Fruit fly (Drosophila melanogaster) whole organism, embryonic: Measurements from ENCODE around the gene Enoph.

Source experiments
- Adf1 ChIP-seq: fragments of 200-800 bp; sonication (Bioruptor generic); IDR thresholded peaks from 2 replicates; pipeline ENCODE4 v1.3.6; 2022; ENCODE audit warnings: missing biosample characterization, missing genetic modification characterization
- Blimp-1 ChIP-seq: fragments of 200-800 bp; sonication (Bioruptor generic); optimal IDR thresholded peaks from 3 replicates; lab custom pipeline; 2018; ENCODE audit warnings: missing biosample characterization, missing genetic modification characterization, mild to moderate bottlenecking, moderate library complexity, missing genetic modification reagents
- CG11093 ChIP-seq: fragments of 200-800 bp; sonication (Bioruptor generic); IDR thresholded peaks from 3 replicates; pipeline ENCODE4 v1.3.6; 2022; ENCODE audit warnings: missing biosample characterization, missing genetic modification characterization
- CG11504 ChIP-seq: fragments of 200-800 bp; sonication (Bioruptor generic); optimal IDR thresholded peaks from 3 replicates; lab custom pipeline; 2019; ENCODE audit warnings: missing biosample characterization, mild to moderate bottlenecking, missing genetic modification characterization, moderate library complexity
- CG12071 ChIP-seq: fragments of 200-800 bp; sonication (Bioruptor generic); optimal IDR thresholded peaks from 3 replicates; lab custom pipeline; 2018; ENCODE audit warnings: missing biosample characterization, mild to moderate bottlenecking, missing genetic modification characterization
- CG12104 ChIP-seq: fragments of 200-800 bp; sonication (Bioruptor generic); optimal IDR thresholded peaks from 3 replicates; lab custom pipeline; 2016; ENCODE audit warnings: missing biosample characterization, missing genetic modification characterization
- CG12236 ChIP-seq: fragments of 200-800 bp; sonication (Bioruptor generic); optimal IDR thresholded peaks from 2 replicates; lab custom pipeline; 2016; ENCODE audit warnings: missing biosample characterization, missing genetic modification characterization
- CG13287 ChIP-seq: fragments of 200-800 bp; sonication (Bioruptor generic); IDR thresholded peaks from 2 replicates; pipeline ENCODE4 v1.3.6; 2022; ENCODE audit warnings: missing biosample characterization, missing genetic modification characterization; ENCODE audit not compliant: partially characterized antibody
- CG13424 ChIP-seq: fragments of 200-800 bp; sonication (Bioruptor generic); optimal IDR thresholded peaks from 2 replicates; lab custom pipeline; 2019; ENCODE audit warnings: missing biosample characterization, mild to moderate bottlenecking, missing genetic modification characterization, moderate library complexity
- CG1529 ChIP-seq: fragments of 200-800 bp; sonication (Bioruptor generic); optimal IDR thresholded peaks from 3 replicates; lab custom pipeline; 2018; ENCODE audit warnings: missing biosample characterization, missing genetic modification characterization
- CG17385 ChIP-seq: fragments of 200-800 bp; sonication (Bioruptor generic); optimal IDR thresholded peaks from 3 replicates; lab custom pipeline; 2018; ENCODE audit warnings: missing biosample characterization, mild to moderate bottlenecking, missing genetic modification characterization
- CG17568 ChIP-seq: fragments of 200-800 bp; sonication (Bioruptor generic); optimal IDR thresholded peaks from 2 replicates; lab custom pipeline; 2018; ENCODE audit warnings: missing biosample characterization, mild to moderate bottlenecking, missing genetic modification characterization, moderate library complexity
- CG17612 ChIP-seq: fragments of 200-800 bp; sonication (Bioruptor generic); IDR thresholded peaks from 2 replicates; pipeline ENCODE4 v1.3.6; 2022; ENCODE audit warnings: missing biosample characterization, missing genetic modification characterization
- CG18011 ChIP-seq: fragments of 200-800 bp; sonication (Bioruptor generic); optimal IDR thresholded peaks from 2 replicates; lab custom pipeline; 2017; ENCODE audit warnings: missing biosample characterization, missing genetic modification characterization, mild to moderate bottlenecking, moderate library complexity, missing genotype
- CG31224 ChIP-seq: fragments of 200-800 bp; sonication (Bioruptor generic); IDR thresholded peaks from 2 replicates; pipeline ENCODE4 v1.3.6; 2022; ENCODE audit warnings: missing biosample characterization, missing genetic modification characterization
- CG3838 ChIP-seq: fragments of 200-800 bp; sonication (Bioruptor generic); optimal IDR thresholded peaks from 3 replicates; lab custom pipeline; 2016; ENCODE audit warnings: missing biosample characterization, missing genetic modification characterization
- CG6791 ChIP-seq: fragments of 200-800 bp; sonication (Bioruptor generic); IDR thresholded peaks from 3 replicates; pipeline ENCODE4 v1.3.6; 2022; ENCODE audit warnings: missing biosample characterization, missing genetic modification characterization; ENCODE audit not compliant: partially characterized antibody
- CG7271 ChIP-seq: fragments of 200-800 bp; sonication (Bioruptor generic); optimal IDR thresholded peaks from 2 replicates; lab custom pipeline; 2018; ENCODE audit warnings: missing biosample characterization, mild to moderate bottlenecking, missing genetic modification characterization, moderate library complexity
- CG8290 ChIP-seq, 3 experiments: fragments of 200-800 bp; sonication (Bioruptor generic); optimal IDR thresholded peaks; 2 replicates each; lab custom pipeline; 2016 to 2019; ENCODE audit warnings: missing biosample characterization in 3 of 3, missing genetic modification characterization in 3 of 3, mild to moderate bottlenecking in 2 of 3, moderate library complexity in 1 of 3
- CG8478 ChIP-seq: fragments of >200 bp; optimal IDR thresholded peaks from 2 replicates; lab custom pipeline; 2018
- CrebB ChIP-seq: fragments of 200-800 bp; sonication (Bioruptor generic); optimal IDR thresholded peaks from 3 replicates; lab custom pipeline; 2018; ENCODE audit warnings: missing biosample characterization, mild to moderate bottlenecking, missing genetic modification characterization
- Eip74EF ChIP-seq, 2 experiments: fragments of 200-800 bp in 1 of 2; fragments of >200 bp in 1 of 2; sonication (Bioruptor generic) in 1 of 2; optimal IDR thresholded peaks; 2 replicates each; lab custom pipeline; 2017 to 2019; ENCODE audit warnings: missing biosample characterization in 2 of 2, missing genetic modification characterization in 2 of 2, mild to moderate bottlenecking in 1 of 2, moderate library complexity in 1 of 2
- Fer2 ChIP-seq: fragments of 200-800 bp; sonication (Bioruptor generic); optimal IDR thresholded peaks from 2 replicates; lab custom pipeline; 2018; ENCODE audit warnings: missing biosample characterization, mild to moderate bottlenecking, missing genetic modification characterization, moderate library complexity
- Fer3 ChIP-seq: fragments of 200-800 bp; sonication (Bioruptor generic); optimal IDR thresholded peaks from 2 replicates; lab custom pipeline; 2018; ENCODE audit warnings: missing biosample characterization, mild to moderate bottlenecking, missing genetic modification characterization, moderate library complexity
- Med ChIP-seq: fragments of 200-800 bp; sonication (Bioruptor generic); peaks from one replicate; lab custom pipeline; 2016; ENCODE audit warnings: missing biosample characterization, missing genetic modification characterization, mild to moderate bottlenecking, inconsistent platforms, moderate library complexity
- NFAT ChIP-seq: fragments of 200-800 bp; sonication (Bioruptor generic); IDR thresholded peaks from 2 replicates; pipeline ENCODE4 v1.3.6; 2022; ENCODE audit warnings: missing biosample characterization, missing genetic modification characterization
- Oaz ChIP-seq: fragments of 200-800 bp; sonication (Bioruptor generic); IDR thresholded peaks from 2 replicates; pipeline ENCODE4 v1.3.6; 2022; ENCODE audit warnings: missing biosample characterization, missing genetic modification characterization
- Oli ChIP-seq: fragments of 200-800 bp; sonication (Bioruptor generic); optimal IDR thresholded peaks from 2 replicates; lab custom pipeline; 2018; ENCODE audit warnings: missing biosample characterization, mild to moderate bottlenecking, missing genetic modification characterization, moderate library complexity
- PHDP ChIP-seq: fragments of 200-800 bp; sonication (Bioruptor generic); optimal IDR thresholded peaks from 3 replicates; lab custom pipeline; 2018; ENCODE audit warnings: missing biosample characterization, mild to moderate bottlenecking, missing genetic modification characterization, moderate library complexity
- Sin3A ChIP-seq: fragments of >200 bp; optimal IDR thresholded peaks from 2 replicates; lab custom pipeline; 2018
- Sox100B ChIP-seq: fragments of 200-800 bp; sonication (Bioruptor generic); optimal IDR thresholded peaks from 3 replicates; lab custom pipeline; 2018; ENCODE audit warnings: missing biosample characterization, mild to moderate bottlenecking, missing genetic modification characterization
- TFAM ChIP-seq: fragments of 200-800 bp; sonication (Bioruptor generic); optimal IDR thresholded peaks from 2 replicates; lab custom pipeline; 2017; ENCODE audit warnings: missing biosample characterization, missing genetic modification characterization, inconsistent platforms
- amos ChIP-seq: fragments of 200-800 bp; sonication (Bioruptor generic); IDR thresholded peaks from 2 replicates; pipeline ENCODE4 v1.3.6; 2022; ENCODE audit warnings: missing biosample characterization, missing genetic modification characterization; ENCODE audit not compliant: partially characterized antibody
- crol ChIP-seq: fragments of 200-800 bp; sonication (Bioruptor generic); IDR thresholded peaks from 2 replicates; pipeline ENCODE4 v1.3.6; 2022; ENCODE audit warnings: missing biosample characterization, missing genetic modification characterization
- dmrt11E ChIP-seq: fragments of 200-800 bp; sonication (Bioruptor generic); optimal IDR thresholded peaks from 3 replicates; lab custom pipeline; 2018; ENCODE audit warnings: missing biosample characterization, mild to moderate bottlenecking, missing genetic modification characterization, moderate library complexity
- fd3F ChIP-seq: fragments of 200-800 bp; sonication (Bioruptor generic); optimal IDR thresholded peaks from 2 replicates; lab custom pipeline; 2018; ENCODE audit warnings: missing biosample characterization, mild to moderate bottlenecking, missing genetic modification characterization, moderate library complexity
- grau ChIP-seq: fragments of 200-800 bp; optimal IDR thresholded peaks from 3 replicates; lab custom pipeline; 2019; ENCODE audit warnings: missing biosample characterization, mild to moderate bottlenecking, missing genetic modification characterization, moderate library complexity
- h ChIP-seq: fragments of >200 bp; optimal IDR thresholded peaks from 2 replicates; lab custom pipeline; 2017
- hbn ChIP-seq: fragments of 200-800 bp; sonication (Bioruptor generic); IDR thresholded peaks from 2 replicates; pipeline ENCODE4 v1.3.6; 2022; ENCODE audit warnings: missing biosample characterization, missing genetic modification characterization; ENCODE audit not compliant: partially characterized antibody
- hkb ChIP-seq, 2 experiments: fragments of 200-800 bp in 1 of 2; fragments of >200 bp in 1 of 2; sonication (Bioruptor generic) in 1 of 2; IDR thresholded peaks in 1 of 2; optimal IDR thresholded peaks in 1 of 2; 2 replicates each; pipeline versions ENCODE4 v1.3.6 to Lab custom; 2017 to 2022; ENCODE audit warnings: missing biosample characterization in 1 of 2, missing genetic modification characterization in 1 of 2
- hth ChIP-seq: fragments of >200 bp; optimal IDR thresholded peaks from 2 replicates; lab custom pipeline; 2017; ENCODE audit warnings: inconsistent platforms
- kah ChIP-seq: fragments of 200-800 bp; sonication (Bioruptor generic); optimal IDR thresholded peaks from 2 replicates; lab custom pipeline; 2018; ENCODE audit warnings: missing biosample characterization, mild to moderate bottlenecking, missing genetic modification characterization
- sim ChIP-seq: fragments of 200-800 bp; sonication (Bioruptor generic); IDR thresholded peaks from 2 replicates; pipeline ENCODE4 v1.3.6; 2022; ENCODE audit warnings: missing biosample characterization, missing genetic modification characterization
- sisA ChIP-seq: fragments of 200-800 bp; sonication (Bioruptor generic); IDR thresholded peaks from 2 replicates; pipeline ENCODE4 v1.3.6; 2022; ENCODE audit warnings: missing biosample characterization, missing genetic modification characterization
- slbo ChIP-seq: fragments of 200-800 bp; sonication (Bioruptor generic); IDR thresholded peaks from 2 replicates; pipeline ENCODE4 v1.3.6; 2022; ENCODE audit warnings: missing biosample characterization, missing genetic modification characterization
- so ChIP-seq: fragments of 200-800 bp; sonication (Bioruptor generic); IDR thresholded peaks from 3 replicates; pipeline ENCODE4 v1.3.6; 2022; ENCODE audit warnings: missing biosample characterization, missing genetic modification characterization
- ssp ChIP-seq: fragments of 200-800 bp; sonication (Bioruptor generic); IDR thresholded peaks from 2 replicates; pipeline ENCODE4 v1.3.6; 2022; ENCODE audit warnings: missing biosample characterization, missing genetic modification characterization
- wdn ChIP-seq: fragments of 200-800 bp; sonication (Bioruptor generic); IDR thresholded peaks from 2 replicates; pipeline ENCODE4 v1.3.6; 2022; ENCODE audit warnings: missing biosample characterization, missing genetic modification characterization
- zfh1 ChIP-seq: fragments of 200-800 bp; sonication (Bioruptor generic); IDR thresholded peaks from 3 replicates; pipeline ENCODE4 v1.3.6; 2022; ENCODE audit warnings: missing biosample characterization, missing genetic modification characterization

Enoph gene

DNA sequence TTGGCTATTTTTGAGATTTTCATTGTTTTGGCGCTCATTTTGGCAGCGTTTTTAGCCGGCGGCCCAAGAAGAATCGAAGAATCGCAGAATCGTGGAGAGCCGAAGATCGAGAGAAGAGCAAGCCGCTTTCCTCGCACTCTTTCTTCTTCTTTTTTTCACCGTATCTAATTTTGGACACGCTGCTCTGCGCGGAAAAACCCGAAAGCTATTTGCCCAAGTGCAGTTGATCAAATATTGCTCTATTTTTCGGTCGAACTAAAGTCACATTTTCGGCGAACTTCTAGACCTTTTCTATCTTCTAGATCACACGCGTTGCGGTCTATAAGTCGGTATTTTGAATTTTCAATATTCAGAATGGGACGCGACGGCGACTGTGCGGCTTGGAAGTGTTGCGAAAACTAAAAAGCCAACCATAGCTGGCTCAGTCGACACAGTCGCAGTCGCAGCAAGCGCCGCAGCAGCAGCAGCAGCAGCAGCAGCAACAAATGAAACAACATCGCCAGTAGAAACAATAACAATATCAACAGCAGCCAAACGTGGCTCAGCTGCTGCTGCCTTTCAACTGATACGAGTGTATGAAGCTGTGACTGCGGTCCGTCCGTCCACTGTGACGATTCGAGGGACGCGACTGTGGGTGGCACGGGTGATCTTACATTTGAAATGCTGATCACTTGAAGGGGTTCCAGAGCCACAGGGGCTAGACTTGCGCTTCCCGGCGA, 30.6 kb upstream of the Enoph start (continued):
- TF ChIP-seq hth (lab: Kevin White, UChicago) (no peak), grau (tag; lab: Kevin White, UChicago) (no peak), fd3F (no peak), CG8290 (GFP tag; optimal IDR thresholded peaks at IDR 0.05; lab: Kevin White, UChicago) (no peak), CG8290 (tag; optimal IDR thresholded peaks at IDR 0.05; lab: Kevin White, UChicago) (peak in 1 of 2 experiments; percentile 12), TFAM (GFP tag; lab: Kevin White, UChicago) (no peak), Oaz (GFP tag; lab: Robert Waterston, UW) (no peak), CG18011 (GFP tag; lab: Kevin White, UChicago) (no peak), CrebB (tag; lab: Kevin White, UChicago) (no peak), CG11504 (tag; lab: Kevin White, UChicago) (peak; percentile 74), dmrt11E (no peak), CG31224 (GFP tag; lab: Robert Waterston, UW) (no peak), sisA (GFP tag; lab: Robert Waterston, UW) (no peak), CG17612 (GFP tag; lab: Robert Waterston, UW) (no peak), so (GFP tag; lab: Robert Waterston, UW) (0 out of 3 replicates have a peak, but pooled peaks have one; percentile 32), CG17385 (GFP tag; lab: Kevin White, UChicago) (peak; percentile 53), h (lab: Kevin White, UChicago) (no peak), CG11093 (GFP tag; lab: Robert Waterston, UW) (no peak), CG8478 (lab: Kevin White, UChicago) (no peak), CG6791 (no peak), kah (no peak), ssp (no peak), PHDP (no peak), Adf1 (GFP tag; lab: Robert Waterston, UW) (peak; percentile 96), Fer2 (tag; lab: Kevin White, UChicago) (no peak), Blimp-1 (GFP tag; lab: Kevin White, UChicago) (no peak), slbo (GFP tag; lab: Robert Waterston, UW) (peak; percentile 6; the same call in 1 of the 2 replicates), hbn (GFP tag; lab: Robert Waterston, UW) (no peak), Med (peak; percentile 78), CG1529 (GFP tag; lab: Kevin White, UChicago) (no peak), CG12236 (GFP tag; lab: Kevin White, UChicago) (no peak), CG7271 (tag; lab: Kevin White, UChicago) (no peak), Fer3 (tag; lab: Kevin White, UChicago) (no peak), CG17568 (GFP tag; lab: Kevin White, UChicago) (peak; percentile 26), sim (GFP tag; lab: Robert Waterston, UW) (no peak), CG13287 (GFP tag; lab: Robert Waterston, UW) (peak; percentile 17; the same call in 1 of the 2 replicates), wdn (GFP tag; lab: Robert Waterston, UW) (no peak), hkb (optimal IDR thresholded peaks at IDR 0.05; lab: Kevin White, UChicago) (no peak), hkb (GFP tag; IDR thresholded peaks at IDR 0.05; lab: Robert Waterston, UW) (0 out of 2 replicates have a peak, but pooled peaks have one; percentile 42), NFAT (peak; percentile 58; the same call in 1 of the 2 replicates), CG3838 (GFP tag; lab: Kevin White, UChicago) (no peak), CG12104 (no peak), CG13424 (no peak), crol (GFP tag; lab: Robert Waterston, UW) (no peak), CG12071 (GFP tag; lab: Kevin White, UChicago) (peak; percentile 0), Oli (tag; lab: Kevin White, UChicago) (no peak), zfh1 (GFP tag; lab: Robert Waterston, UW) (peak; percentile 23; the same call in 1 of the 3 replicates), Sox100B (no peak), Sin3A (lab: Kevin White, UChicago) (no peak), amos (GFP tag; lab: Robert Waterston, UW) (peak; percentile 20; the same call in 1 of the 2 replicates), Eip74EF (GFP tag; optimal IDR thresholded peaks at IDR 0.05; lab: Kevin White, UChicago) (no peak)
